Worm (Caenorhabditis elegans) whole organism, L4/young adult: ENCODE measurements around the gene F54D12.9.

Source experiments
- W03F9.2 ChIP-seq: fragments of 150-350 bp; optimal IDR thresholded peaks from 2 replicates; lab custom pipeline; 2014; ENCODE audit warnings: missing biosample characterization, missing genetic modification characterization
- dao-5 ChIP-seq: sonication (generic microtip); optimal IDR thresholded peaks from 2 replicates; lab custom pipeline; 2016; ENCODE audit warnings: missing genotype, missing genetic modification characterization, moderate library complexity, missing compliant biosample characterization
- him-1 ChIP-seq: sonication (generic microtip); optimal IDR thresholded peaks from 2 replicates; lab custom pipeline; 2016; ENCODE audit warnings: missing genotype, missing genetic modification reagents, missing genetic modification characterization, missing compliant biosample characterization

DNA sequence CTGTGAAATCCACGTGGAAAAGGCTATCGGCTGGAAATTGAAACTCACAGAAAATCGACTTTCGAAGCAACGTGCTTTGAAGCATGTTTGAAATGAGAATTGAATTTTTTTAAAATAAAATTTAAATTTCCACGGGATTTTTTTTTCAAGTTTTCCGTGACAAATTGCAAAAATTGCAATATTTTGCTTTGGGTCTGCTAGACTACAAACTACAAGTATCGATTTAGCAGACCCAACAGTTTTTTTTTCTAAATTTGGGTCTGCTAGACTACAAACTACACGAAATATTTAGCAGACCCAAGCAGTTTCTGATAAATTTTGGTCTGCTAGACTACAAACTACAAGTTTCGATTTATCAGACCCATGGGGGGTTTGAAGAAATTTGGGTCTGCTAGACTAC lies 29.9 kb upstream of the F54D12.9 start, which contains the start of gene Y51H7C.9:
- TF ChIP-seq him-1 (tag; lab: Kevin White, UChicago) (no peak), dao-5 (tag; lab: Kevin White, UChicago) (no peak), W03F9.2 (tag; lab: Kevin White, UChicago) (no peak)
